Fruit fly (Drosophila melanogaster): ENCODE measurements around the gene NP15.6.

- TF ChIP-seq crol (GFP tag; IDR thresholded peaks at IDR 0.05) (no peak), Dbx (GFP tag; IDR thresholded peaks at IDR 0.05) (0 out of 3 replicates have a peak, but pooled peaks have one; percentile 33)
These were observed 31.5 kb upstream of the NP15.6 start for dm6 chr3R:18995556-18996272.

All from whole organism, embryonic.